Worm (Caenorhabditis elegans): ENCODE results near the gene C05D12.2.

- TF ChIP-seq pha-4 (tag; optimal IDR thresholded peaks at IDR 0.05) (no peak), sptf-1 (tag; optimal IDR thresholded peaks at IDR 0.05) (no peak), nhr-12 (tag; optimal IDR thresholded peaks at IDR 0.05) (no peak), unc-39 (tag; optimal IDR thresholded peaks at IDR 0.05) (no peak), ztf-11 (tag; optimal IDR thresholded peaks at IDR 0.05) (no peak)
Observed at ce11 chrII:11444973-11445372, 26.9 kb downstream of the C05D12.2 start, which contains the start of gene W02B12.13.

Data from whole organism, mixed stage, embryonic.